Comparison of ENCODE assay signal across 1 fruit fly cellular context in the genomic region with DNA sequence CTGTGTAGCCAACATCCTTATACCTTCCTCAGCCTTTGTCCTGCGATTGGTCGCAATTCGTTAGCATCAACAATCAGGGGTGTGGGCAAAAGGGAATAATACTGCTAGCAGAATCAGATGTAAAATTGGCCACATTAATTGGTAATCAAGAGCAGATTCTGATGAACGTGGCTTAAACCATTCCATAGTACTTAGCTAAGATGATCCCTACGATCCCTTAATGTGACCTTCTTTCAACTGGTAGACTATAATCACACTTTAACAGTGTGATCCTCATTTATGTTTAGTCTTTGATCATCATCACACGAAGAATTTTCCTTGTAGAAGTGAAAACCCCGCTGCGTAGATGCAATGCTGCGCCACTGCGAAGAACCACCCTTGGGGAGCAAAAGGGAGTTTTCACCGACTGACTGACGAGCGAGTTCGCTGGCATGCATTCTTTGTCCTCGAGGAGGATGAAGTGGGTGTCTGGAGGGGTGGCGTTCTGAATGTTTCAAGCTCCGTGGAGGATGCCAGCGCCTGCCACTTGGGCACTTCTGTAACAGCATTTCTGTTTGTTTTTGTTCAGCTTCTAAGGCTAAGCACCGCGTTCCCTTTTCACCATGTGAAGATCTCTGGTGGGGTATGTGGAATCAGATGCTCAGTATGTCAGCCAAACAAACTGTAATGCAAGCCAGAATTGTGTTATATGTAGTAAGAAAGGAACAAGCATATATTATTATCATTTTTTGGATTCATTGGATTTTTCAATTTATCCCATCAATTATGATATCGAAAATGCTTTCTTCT.
TF ChIP-seq lines count a peak whose summit lies in the region.

No protein-coding gene starts in this region.

TF ChIP-seq in whole organism, prepupa, 60 proteins besides CTCF, POLR2A, EP300 and RAD21 (continued from another document):
- TF ChIP-seq fd85E (GFP tag; optimal IDR thresholded peaks at IDR 0.05; lab: Kevin White, UChicago) (no peak), acj6 (GFP tag; optimal IDR thresholded peaks at IDR 0.05; lab: Kevin White, UChicago) (peak; percentile 39), Ets96B (tag; optimal IDR thresholded peaks at IDR 0.05; lab: Kevin White, UChicago) (peak; percentile 52), OdsH (GFP tag; optimal IDR thresholded peaks at IDR 0.05; lab: Kevin White, UChicago) (peak; percentile 15), CG3032 (tag; optimal IDR thresholded peaks at IDR 0.05; lab: Kevin White, UChicago) (peak; percentile 66), CG16779 (tag; optimal IDR thresholded peaks at IDR 0.05; lab: Kevin White, UChicago) (no peak), dsx (GFP tag; optimal IDR thresholded peaks at IDR 0.05; lab: Kevin White, UChicago; ENCODE audit: poor library complexity, severe bottlenecking) (peak; percentile 38), CG10631 (GFP tag; optimal IDR thresholded peaks at IDR 0.05; lab: Kevin White, UChicago) (peak; percentile 35), CG34406 (GFP tag; optimal IDR thresholded peaks at IDR 0.05; lab: Kevin White, UChicago) (no peak), Eip75B (GFP tag; optimal IDR thresholded peaks at IDR 0.05; lab: Kevin White, UChicago) (peak; percentile 52), lz (GFP tag; optimal IDR thresholded peaks at IDR 0.05; lab: Kevin White, UChicago) (peak; percentile 18), CG8632 (GFP tag; optimal IDR thresholded peaks at IDR 0.05; lab: Kevin White, UChicago) (no peak), eg (GFP tag; IDR thresholded peaks at IDR 0.05; lab: Robert Waterston, UW) (no peak), Hr38 (GFP tag; optimal IDR thresholded peaks at IDR 0.05; lab: Kevin White, UChicago) (no peak), CG11294 (GFP tag; IDR thresholded peaks at IDR 0.05; lab: Robert Waterston, UW) (no peak), CG15336 (GFP tag; IDR thresholded peaks at IDR 0.05; lab: Robert Waterston, UW) (no peak), CG11762 (GFP tag; optimal IDR thresholded peaks at IDR 0.05; lab: Kevin White, UChicago; ENCODE audit: insufficient read depth) (peak; percentile 4), esn (GFP tag; optimal IDR thresholded peaks at IDR 0.05; lab: Kevin White, UChicago) (peak; percentile 20), CG9139 (GFP tag; optimal IDR thresholded peaks at IDR 0.05; lab: Kevin White, UChicago) (peak; percentile 36), ss (GFP tag; optimal IDR thresholded peaks at IDR 0.05; lab: Kevin White, UChicago) (peak; percentile 31 to 59), vri (GFP tag; optimal IDR thresholded peaks at IDR 0.05; lab: Kevin White, UChicago) (no peak), CG8119 (GFP tag; IDR thresholded peaks at IDR 0.05; lab: Robert Waterston, UW) (0 out of 3 replicates have a peak, but pooled peaks have one; percentile 31), CG7368 (GFP tag; optimal IDR thresholded peaks at IDR 0.05; lab: Kevin White, UChicago) (peak; percentile 24), CG32006 (GFP tag; optimal IDR thresholded peaks at IDR 0.05; lab: Kevin White, UChicago) (peak; percentile 58), salr (GFP tag; optimal IDR thresholded peaks at IDR 0.05; lab: Kevin White, UChicago) (peak; percentile 9 to 25), Eip93F (GFP tag; optimal IDR thresholded peaks at IDR 0.05; lab: Kevin White, UChicago) (no peak), CG8319 (GFP tag; optimal IDR thresholded peaks at IDR 0.05; lab: Kevin White, UChicago) (no peak), Lpt (GFP tag; optimal IDR thresholded peaks at IDR 0.05; lab: Kevin White, UChicago) (no peak), Sox102F (GFP tag; optimal IDR thresholded peaks at IDR 0.05; lab: Kevin White, UChicago) (peak; percentile 8), CG11902 (GFP tag; optimal IDR thresholded peaks at IDR 0.05; lab: Kevin White, UChicago) (no peak), CG6163 (GFP tag; IDR thresholded peaks at IDR 0.05; lab: Robert Waterston, UW) (no peak), pdm3 (GFP tag; optimal IDR thresholded peaks at IDR 0.05; lab: Kevin White, UChicago) (peak; percentile 40), CG31627 (GFP tag; optimal IDR thresholded peaks at IDR 0.05; lab: Kevin White, UChicago) (peak; percentile 30), fd59A (GFP tag; optimal IDR thresholded peaks at IDR 0.05; lab: Kevin White, UChicago) (peak; percentile 47)
